Fruit fly (Drosophila melanogaster) whole organism, wandering third instar larva: ENCODE measurements around the gene Brr2.

Source experiments
- Abd-B ChIP-seq: fragments of >200 bp; optimal IDR thresholded peaks from 2 replicates; lab custom pipeline; 2017; ENCODE audit warnings: missing biosample characterization, missing genetic modification characterization
- CG32264 ChIP-seq: fragments of 200-800 bp; sonication (Bioruptor generic); optimal IDR thresholded peaks from 2 replicates; lab custom pipeline; 2016; ENCODE audit warnings: missing biosample characterization, missing genetic modification characterization
- CG9705 ChIP-seq: fragments of 200-800 bp; sonication (Bioruptor generic); optimal IDR thresholded peaks from 2 replicates; lab custom pipeline; 2018; ENCODE audit warnings: missing biosample characterization, mild to moderate bottlenecking, missing genetic modification characterization
- Dfd ChIP-seq: fragments of >200 bp; optimal IDR thresholded peaks from 2 replicates; lab custom pipeline; 2017; ENCODE audit warnings: missing biosample characterization, missing genetic modification characterization
- Dif ChIP-seq: fragments of 200-275, 200-300 bp; sonication (Bioruptor generic); optimal IDR thresholded peaks from 2 replicates; lab custom pipeline; 2018; ENCODE audit warnings: missing biosample characterization, missing genetic modification characterization; ENCODE audit not compliant: partially characterized antibody
- GATAd ChIP-seq: sonication (Bioruptor generic); optimal IDR thresholded peaks from 2 replicates; lab custom pipeline; 2016; ENCODE audit warnings: missing biosample characterization, missing genetic modification characterization
- HLH106 ChIP-seq: fragments of 200-800 bp; optimal IDR thresholded peaks from 3 replicates; lab custom pipeline; 2019; ENCODE audit warnings: missing biosample characterization, mild to moderate bottlenecking, missing genetic modification characterization, moderate library complexity
- Hr78 ChIP-seq: fragments of >200 bp; optimal IDR thresholded peaks from 2 replicates; lab custom pipeline; 2017; ENCODE audit warnings: missing biosample characterization, missing genetic modification characterization
- Jra ChIP-seq: sonication (Bioruptor generic); optimal IDR thresholded peaks from 2 replicates; lab custom pipeline; 2016; ENCODE audit warnings: missing biosample characterization, missing genetic modification characterization
- Mio ChIP-seq: sonication (Bioruptor generic); optimal IDR thresholded peaks from 2 replicates; lab custom pipeline; 2016; ENCODE audit warnings: missing biosample characterization, missing genetic modification characterization
- OdsH ChIP-seq: fragments of 200-800 bp; sonication (Bioruptor generic); optimal IDR thresholded peaks from 2 replicates; lab custom pipeline; 2016; ENCODE audit warnings: missing biosample characterization, mild to moderate bottlenecking, missing genetic modification characterization
- Rel ChIP-seq, 2 experiments: fragments of 200-800 bp; sonication (Bioruptor generic) in 1 of 2; optimal IDR thresholded peaks; 2 replicates in 1 of 2; 3 replicates in 1 of 2; lab custom pipeline; 2016 to 2019; ENCODE audit warnings: mild to moderate bottlenecking in 2 of 2, missing biosample characterization in 2 of 2, missing genetic modification characterization in 2 of 2, moderate library complexity in 1 of 2
- Sp1 ChIP-seq: fragments of 200-800 bp; sonication (Bioruptor generic); optimal IDR thresholded peaks from 3 replicates; lab custom pipeline; 2019; ENCODE audit warnings: missing biosample characterization, mild to moderate bottlenecking, missing genetic modification characterization, moderate library complexity
- brk ChIP-seq: fragments of 200-800 bp; sonication (Bioruptor generic); optimal IDR thresholded peaks from 2 replicates; lab custom pipeline; 2016; ENCODE audit warnings: missing biosample characterization, mild to moderate bottlenecking, missing genetic modification characterization
- dsf ChIP-seq: sonication (Bioruptor generic); optimal IDR thresholded peaks from 2 replicates; lab custom pipeline; 2016; ENCODE audit warnings: missing biosample characterization, missing genetic modification characterization, borderline replicate concordance
- ey ChIP-seq: fragments of 200-800 bp; sonication (Bioruptor generic); optimal IDR thresholded peaks from 2 replicates; lab custom pipeline; 2016; ENCODE audit warnings: missing biosample characterization, missing genetic modification characterization
- foxo ChIP-seq, 2 experiments: fragments of 200-800 bp; sonication (Bioruptor generic); optimal IDR thresholded peaks; 2 replicates in 1 of 2; 3 replicates in 1 of 2; lab custom pipeline; 2016 to 2017; ENCODE audit warnings: missing biosample characterization in 2 of 2, missing genetic modification characterization in 2 of 2
- fru ChIP-seq: fragments of 200-800 bp; sonication (Bioruptor generic); optimal IDR thresholded peaks from 3 replicates; lab custom pipeline; 2016; ENCODE audit warnings: missing biosample characterization, mild to moderate bottlenecking, missing genetic modification characterization
- h ChIP-seq: fragments of 200-800 bp; sonication (Bioruptor generic); optimal IDR thresholded peaks from 3 replicates; lab custom pipeline; 2016; ENCODE audit warnings: missing biosample characterization, mild to moderate bottlenecking, missing genetic modification characterization
- lola ChIP-seq: fragments of >200 bp; optimal IDR thresholded peaks from 2 replicates; lab custom pipeline; 2017; ENCODE audit warnings: missing biosample characterization, missing genetic modification characterization
- psq ChIP-seq: fragments of 200-800 bp; sonication (Bioruptor generic); optimal IDR thresholded peaks from 3 replicates; lab custom pipeline; 2017; ENCODE audit warnings: missing biosample characterization, mild to moderate bottlenecking, missing genetic modification characterization, moderate library complexity
- rgr ChIP-seq: fragments of 200-800 bp; sonication (Bioruptor generic); optimal IDR thresholded peaks from 3 replicates; lab custom pipeline; 2016; ENCODE audit warnings: missing biosample characterization, mild to moderate bottlenecking, missing genetic modification characterization
- sage ChIP-seq: fragments of 200-800 bp; sonication (Bioruptor generic); optimal IDR thresholded peaks from 2 replicates; lab custom pipeline; 2016; ENCODE audit warnings: missing biosample characterization, mild to moderate bottlenecking, missing genetic modification characterization
- sv ChIP-seq: fragments of 200-800 bp; sonication (Bioruptor generic); optimal IDR thresholded peaks from 3 replicates; lab custom pipeline; 2016; ENCODE audit warnings: missing biosample characterization, missing genetic modification characterization
- tai ChIP-seq: sonication (Bioruptor generic); optimal IDR thresholded peaks from 2 replicates; lab custom pipeline; 2016; ENCODE audit warnings: missing biosample characterization, missing genetic modification characterization
- usp ChIP-seq: fragments of >200 bp; optimal IDR thresholded peaks from 2 replicates; lab custom pipeline; 2017; ENCODE audit warnings: missing biosample characterization, missing genetic modification characterization
- woc ChIP-seq: sonication (Bioruptor generic); optimal IDR thresholded peaks from 2 replicates; lab custom pipeline; 2016; ENCODE audit warnings: missing biosample characterization, mild to moderate bottlenecking, missing genetic modification characterization

Brr2 gene

DNA sequence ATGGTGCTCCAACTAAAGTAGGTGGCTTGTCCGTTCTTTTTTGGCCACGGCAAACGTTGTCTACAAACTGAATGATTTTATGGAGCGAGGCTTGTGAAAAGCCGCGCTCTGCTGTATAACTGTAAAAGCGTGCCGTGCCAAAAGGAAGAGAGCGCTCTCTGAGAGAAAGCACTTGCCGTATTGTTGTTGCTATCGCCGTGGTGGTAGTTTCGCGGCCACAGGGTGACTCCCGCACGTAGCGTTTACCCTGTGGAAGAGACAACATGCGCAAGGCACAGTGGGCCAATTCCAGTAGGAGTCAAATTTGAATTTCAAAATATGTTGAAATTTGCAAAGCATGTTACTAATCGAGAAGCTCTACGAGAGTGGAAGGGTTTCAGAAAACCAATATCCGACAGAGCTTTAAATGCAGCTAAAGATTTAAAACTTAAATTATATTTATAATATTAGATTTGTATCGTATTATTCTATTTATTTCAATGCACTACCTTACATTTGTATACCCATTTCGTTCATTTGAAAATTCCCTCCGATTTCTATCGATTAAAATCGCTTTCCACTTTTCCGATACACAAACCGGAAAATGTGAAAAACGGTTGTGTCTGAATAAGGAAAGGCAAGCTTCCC, 42.7 kb downstream of the Brr2 start, which contains the start of gene sff:
Gene sff (minus strand): TSS at position 51 of the 627 bp plus-strand sequence.
- TF ChIP-seq HLH106 (peak; percentile 39), foxo (GFP tag; optimal IDR thresholded peaks at IDR 0.05; lab: Kevin White, UChicago) (peak in 1 of 2 experiments; percentile 24), fru (GFP tag; lab: Kevin White, UChicago) (peak; percentile 11), Dif (peak; percentile 37), woc (no peak), sv (GFP tag; lab: Kevin White, UChicago) (peak; percentile 76)

DNA sequence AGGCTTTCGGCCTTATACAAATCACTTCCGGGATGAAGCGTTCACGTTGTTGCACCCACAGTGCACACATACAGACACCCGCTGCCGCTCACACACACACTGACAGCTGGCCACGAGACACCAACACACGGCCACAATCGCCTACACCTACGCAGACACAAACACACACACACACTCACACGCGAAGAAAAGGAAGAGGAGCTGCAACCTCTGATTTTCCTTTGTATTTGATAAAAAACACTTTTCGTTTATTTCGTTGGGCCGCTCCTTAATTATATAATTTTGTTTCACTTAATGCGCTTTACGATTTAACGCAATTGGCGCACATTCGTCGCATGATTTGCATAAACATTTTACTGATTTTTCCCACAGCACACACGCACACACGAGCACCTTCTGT, 43.4 kb downstream of the Brr2 start:
- TF ChIP-seq brk (GFP tag; lab: Kevin White, UChicago): no peak
- no peak for TF ChIP-seq CG9705 (GFP tag; lab: Kevin White, UChicago)
- TF ChIP-seq Dfd (GFP tag; lab: Kevin White, UChicago): peak; percentile 57
- no peak for TF ChIP-seq HLH106
- TF ChIP-seq, all 38 proteins: peak for 1

DNA sequence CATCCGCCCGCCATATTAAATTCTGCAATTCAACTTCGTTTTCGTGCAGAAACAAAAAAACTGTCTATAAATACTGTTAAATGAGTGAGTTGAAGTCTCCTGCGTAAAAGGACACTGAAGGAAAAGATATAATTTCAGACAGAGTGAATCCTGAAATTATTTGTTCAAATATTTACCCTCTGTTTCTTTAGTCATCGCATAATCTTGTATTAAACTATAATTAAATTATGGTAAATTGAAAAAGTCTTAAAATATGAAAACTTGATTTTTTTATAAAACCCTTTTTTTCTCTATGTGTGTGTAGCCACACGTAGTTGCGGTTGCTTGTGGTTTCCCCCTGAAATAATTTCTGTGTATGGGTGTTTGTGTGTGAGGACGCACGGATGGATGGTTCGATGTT, 44.3 kb downstream of the Brr2 start:
- TF ChIP-seq usp (GFP tag; lab: Kevin White, UChicago): no peak
- peak; percentile 27 for TF ChIP-seq h
- TF ChIP-seq Abd-B (GFP tag; lab: Kevin White, UChicago): no peak
- peak; percentile 13 for TF ChIP-seq Sp1 (GFP tag; lab: Kevin White, UChicago)
- no peak for TF ChIP-seq psq
- TF ChIP-seq lola (GFP tag; lab: Kevin White, UChicago): no peak
- TF ChIP-seq rgr: peak; percentile 10
- TF ChIP-seq Rel (GFP tag; optimal IDR thresholded peaks at IDR 0.05; lab: Kevin White, UChicago): no peak
- no peak for TF ChIP-seq Rel (tag; optimal IDR thresholded peaks at IDR 0.05; lab: Kevin White, UChicago)
- TF ChIP-seq fru (GFP tag; lab: Kevin White, UChicago): peak; percentile 14
- no peak for TF ChIP-seq foxo (GFP tag; optimal IDR thresholded peaks at IDR 0.05; lab: Kevin White, UChicago)
- TF ChIP-seq GATAd (GFP tag; lab: Kevin White, UChicago): no peak
- TF ChIP-seq ey (GFP tag; lab: Kevin White, UChicago): no peak
- TF ChIP-seq tai (GFP tag; lab: Kevin White, UChicago): no peak
- TF ChIP-seq Mio (GFP tag; lab: Kevin White, UChicago): no peak
- TF ChIP-seq Dif: no peak
- no peak for TF ChIP-seq CG32264 (GFP tag; lab: Kevin White, UChicago)
- peak; percentile 12 for TF ChIP-seq HLH106
- TF ChIP-seq brk (GFP tag; lab: Kevin White, UChicago): no peak
- TF ChIP-seq OdsH (GFP tag; lab: Kevin White, UChicago): no peak
- TF ChIP-seq Jra (GFP tag; lab: Kevin White, UChicago): no peak
- TF ChIP-seq, all 38 proteins: peak for 5

DNA sequence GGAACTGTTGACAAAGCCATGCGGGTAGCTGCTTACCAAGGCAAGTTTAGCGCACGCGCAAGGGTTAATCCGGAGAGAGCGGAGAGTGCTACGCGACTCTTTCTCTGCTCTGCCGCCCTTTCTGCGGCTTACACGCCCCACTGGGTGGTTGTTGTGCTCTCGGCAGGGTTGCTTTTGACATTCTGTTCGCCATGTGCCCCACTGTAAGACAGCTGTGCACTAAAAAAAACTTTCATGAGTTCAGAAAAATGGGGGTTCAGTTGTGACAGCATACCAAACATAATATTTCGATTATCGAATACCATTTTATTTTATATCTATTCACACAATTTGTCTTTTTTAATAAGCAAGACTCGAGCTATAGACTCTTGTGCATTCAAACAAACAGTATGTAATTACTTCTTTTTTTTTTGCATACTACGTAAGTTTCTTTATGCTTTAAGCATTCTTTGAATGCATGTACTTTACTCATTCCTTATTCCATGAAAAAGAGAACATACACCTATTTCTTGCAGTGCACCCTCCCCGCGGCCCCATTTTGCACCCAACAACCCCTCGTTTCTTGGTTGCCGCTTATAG, 46.5 kb downstream of the Brr2 start:
- TF ChIP-seq fru (GFP tag; lab: Kevin White, UChicago) (peak; percentile 20), Abd-B (GFP tag; lab: Kevin White, UChicago) (no peak), dsf (GFP tag; lab: Kevin White, UChicago) (no peak), sage (GFP tag; lab: Kevin White, UChicago) (no peak), Hr78 (GFP tag; lab: Kevin White, UChicago) (no peak), foxo (GFP tag; optimal IDR thresholded peaks at IDR 0.05; lab: Kevin White, UChicago) (peak in 1 of 2 experiments; percentile 32), Sp1 (GFP tag; lab: Kevin White, UChicago) (peak; percentile 26)
